Worm (Caenorhabditis elegans): ENCODE results near the gene F40H3.1.

DNA sequence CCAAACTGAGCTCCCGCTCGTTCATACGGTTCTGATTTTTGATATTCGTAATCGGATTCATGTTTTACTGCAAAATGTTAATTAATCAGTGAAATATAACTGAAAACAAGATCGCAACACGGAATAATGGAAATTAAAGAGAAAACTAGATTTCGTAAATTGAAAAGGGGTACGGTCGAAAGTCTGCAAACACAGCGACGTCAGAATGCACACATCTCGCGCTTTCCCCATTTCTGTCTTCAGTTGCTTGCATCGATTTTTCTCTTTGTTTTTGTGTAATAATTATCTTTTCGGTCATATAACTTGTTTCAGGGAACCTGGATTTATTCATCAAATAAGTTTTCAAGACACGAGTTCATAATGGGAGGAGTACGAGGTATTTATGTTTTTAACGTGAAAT, 17.2 kb downstream of the F40H3.1 start, which contains the start of the genes rbmx-2 and C30B5.2:
- TF ChIP-seq elt-3 (tag; optimal IDR thresholded peaks at IDR 0.05), result no peak
- no peak for TF ChIP-seq unc-62 (GFP tag; optimal IDR thresholded peaks at IDR 0.05)
- TF ChIP-seq fkh-10 (GFP tag; optimal IDR thresholded peaks at IDR 0.05), result no peak
- no peak for TF ChIP-seq jun-1 (tag; optimal IDR thresholded peaks at IDR 0.05)
- TF ChIP-seq mdl-1 (tag; optimal IDR thresholded peaks at IDR 0.05), result no peak
- TF ChIP-seq ztf-4 (tag; optimal IDR thresholded peaks at IDR 0.05), result no peak
- no peak for TF ChIP-seq R02D3.7 (tag; optimal IDR thresholded peaks at IDR 0.05)
- TF ChIP-seq ztf-11 (tag; optimal IDR thresholded peaks at IDR 0.05), result no peak
